Worm (Caenorhabditis elegans): ENCODE measurements around the gene C30G12.1.

ce11 chrII:7287140-7287539 lies 12.0 kb upstream of the C30G12.1 start:
- no peak for TF ChIP-seq nhr-237 (tag; optimal IDR thresholded peaks at IDR 0.05)
- TF ChIP-seq aly-2 (tag; optimal IDR thresholded peaks at IDR 0.05): no peak

Data from whole organism, L3 larva.